Fruit fly (Drosophila melanogaster): Measurements from ENCODE around the gene Tbh.

Gene Tbh

DNA sequence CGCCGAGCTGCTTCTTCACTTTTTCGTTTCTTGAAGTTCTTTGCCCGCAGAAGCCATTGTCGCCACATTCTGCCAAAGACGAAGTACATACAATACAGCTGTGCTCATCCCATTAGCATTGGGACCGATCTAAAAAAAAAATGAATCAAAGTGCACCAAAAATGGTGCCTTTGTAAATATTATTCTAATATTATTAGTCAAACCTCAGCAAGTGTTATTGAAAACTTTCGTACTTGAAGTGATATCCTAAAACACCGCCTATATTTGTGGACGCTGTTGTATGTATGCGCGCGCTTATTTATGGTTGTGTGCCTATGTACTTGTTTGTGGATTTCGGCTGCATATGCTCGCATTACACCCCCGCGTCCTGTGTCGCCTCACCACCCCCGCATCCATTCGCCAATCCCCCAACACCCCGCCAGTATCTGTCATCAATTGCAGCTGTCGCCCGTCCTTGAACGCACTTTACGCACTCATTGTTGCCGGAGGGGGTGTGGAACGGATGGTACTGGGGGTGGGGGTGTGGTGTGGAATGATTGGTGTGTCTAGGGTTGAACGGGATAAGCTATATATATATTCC lies 23.0 kb upstream of the Tbh start (continued):
- no peak for TF ChIP-seq emc (GFP tag; optimal IDR thresholded peaks at IDR 0.05)
- TF ChIP-seq unc-4 (GFP tag; IDR thresholded peaks at IDR 0.05; ENCODE audit: partially characterized antibody), result no peak
- peak; percentile 83 for TF ChIP-seq nerfin-1 (tag; optimal IDR thresholded peaks at IDR 0.05)
- no peak for TF ChIP-seq pita (GFP tag; optimal IDR thresholded peaks at IDR 0.05)
- peak; percentile 49 for TF ChIP-seq Fer2 (tag; optimal IDR thresholded peaks at IDR 0.05)
- TF ChIP-seq CG7357 (GFP tag; IDR thresholded peaks at IDR 0.05), result peak; percentile 81
- peak; percentile 78 for TF ChIP-seq CG13296 (GFP tag; optimal IDR thresholded peaks at IDR 0.05)
- TF ChIP-seq CG11696 (GFP tag; IDR thresholded peaks at IDR 0.05), result peak; percentile 98
- no peak for TF ChIP-seq da (GFP tag; optimal IDR thresholded peaks at IDR 0.05)
- peak; percentile 69; the same call in 2 of the 3 replicates for TF ChIP-seq C15 (GFP tag; IDR thresholded peaks at IDR 0.05)
- peak; percentile 85 for TF ChIP-seq Chrac-16 (GFP tag; optimal IDR thresholded peaks at IDR 0.05)
- TF ChIP-seq ttk (GFP tag; IDR thresholded peaks at IDR 0.05), result peak; percentile 85
- no peak for TF ChIP-seq Dip2 (GFP tag; IDR thresholded peaks at IDR 0.05)
- 0 out of 2 replicates have a peak, but pooled peaks have one; percentile 43 for TF ChIP-seq Doc2 (GFP tag; IDR thresholded peaks at IDR 0.05)
- TF ChIP-seq CG10147 (GFP tag; optimal IDR thresholded peaks at IDR 0.05), result peak; percentile 81

- TF ChIP-seq tna (GFP tag; IDR thresholded peaks at IDR 0.05; ENCODE audit: partially characterized antibody), result no peak
- no peak for TF ChIP-seq CG30431 (GFP tag; optimal IDR thresholded peaks at IDR 0.05)
- TF ChIP-seq Blimp-1 (GFP tag; optimal IDR thresholded peaks at IDR 0.05), result peak; percentile 69
- TF ChIP-seq kni (GFP tag; optimal IDR thresholded peaks at IDR 0.05), result peak; percentile 53
- peak; percentile 79 for TF ChIP-seq crol (GFP tag; IDR thresholded peaks at IDR 0.05)
- TF ChIP-seq nom (GFP tag; optimal IDR thresholded peaks at IDR 0.05), result peak; percentile 86
- TF ChIP-seq vvl (GFP tag; IDR thresholded peaks at IDR 0.05), result peak; percentile 16; the same call in 1 of the 2 replicates
Measured at dm6 chrX:7973325-7973954, 22.1 kb upstream of the Tbh start.

DNA sequence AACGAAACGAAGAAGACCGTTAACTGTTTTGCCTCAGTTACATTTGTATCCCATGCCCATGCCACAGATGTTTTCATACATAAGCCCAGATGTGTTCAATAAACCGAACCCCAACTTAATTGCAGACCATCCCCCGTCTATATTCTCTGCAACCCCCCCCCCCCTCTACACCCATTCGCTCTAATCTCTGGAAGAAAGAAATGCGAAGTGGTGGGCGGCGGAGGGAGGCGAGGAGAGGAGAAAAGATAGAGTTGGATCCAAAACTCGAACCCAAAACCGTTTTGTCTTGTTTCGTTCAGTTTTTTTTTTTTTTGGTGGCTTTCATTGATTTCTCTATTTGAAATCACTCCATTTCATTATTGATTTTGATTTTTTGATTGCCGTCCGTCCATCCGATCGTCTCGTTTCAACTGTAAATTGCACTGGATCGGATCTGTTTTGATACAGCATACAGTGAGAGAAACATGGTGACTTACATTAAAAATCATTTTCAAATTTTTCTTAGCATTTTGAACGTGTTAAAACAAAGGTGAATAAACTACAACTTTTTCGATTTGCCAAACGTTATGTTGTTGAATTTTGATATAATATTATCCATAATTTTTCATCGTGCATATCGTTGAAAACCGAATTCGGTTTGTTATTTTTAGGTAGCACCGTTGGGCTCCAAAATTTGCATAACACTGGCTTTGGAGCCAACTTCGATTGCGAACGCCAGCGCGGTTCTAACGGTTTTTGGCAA lies 19.8 kb upstream of the Tbh start:
- TF ChIP-seq CG17829 (tag; optimal IDR thresholded peaks at IDR 0.05) (peak; percentile 23), CG4820 (GFP tag; optimal IDR thresholded peaks at IDR 0.05) (peak; percentile 10), CG31224 (GFP tag; IDR thresholded peaks at IDR 0.05) (no peak), cato (GFP tag; optimal IDR thresholded peaks at IDR 0.05; ENCODE audit: borderline replicate concordance) (no peak), CG2712 (tag; optimal IDR thresholded peaks at IDR 0.05) (peak; percentile 47), CG2678 (tag; optimal IDR thresholded peaks at IDR 0.05) (peak; percentile 33), CG7839 (tag; optimal IDR thresholded peaks at IDR 0.05) (peak; percentile 38), sens-2 (GFP tag; IDR thresholded peaks at IDR 0.05) (no peak), crol (GFP tag; IDR thresholded peaks at IDR 0.05) (peak; percentile 95), sens (GFP tag) (peak; percentile 91), Hr51 (GFP tag; optimal IDR thresholded peaks at IDR 0.05) (peak in 1 of 2 experiments; percentile 43), CG18262 (tag; optimal IDR thresholded peaks at IDR 0.05) (peak; percentile 49), Oli (tag; optimal IDR thresholded peaks at IDR 0.05) (peak; percentile 42), CG33213 (GFP tag; optimal IDR thresholded peaks at IDR 0.05) (peak; percentile 1), prd (optimal IDR thresholded peaks at IDR 0.05) (no peak), prd (GFP tag; IDR thresholded peaks at IDR 0.05) (peak; percentile 66; the same call in 2 of the 3 replicates), CG10267 (tag; optimal IDR thresholded peaks at IDR 0.05) (peak; percentile 20), phol (tag; optimal IDR thresholded peaks at IDR 0.05) (peak; percentile 47), croc (GFP tag; conservative IDR thresholded peaks at IDR 0.05) (no peak), lola (GFP tag; optimal IDR thresholded peaks at IDR 0.05) (peak in 1 of 3 experiments; percentile 14), ind (GFP tag; optimal IDR thresholded peaks at IDR 0.05) (peak; percentile 36), eve (GFP tag; optimal IDR thresholded peaks at IDR 0.05) (peak in 1 of 2 experiments; percentile 48), oc (tag; optimal IDR thresholded peaks at IDR 0.05) (peak; percentile 63), Ets65A (GFP tag) (peak; percentile 92)

Data from whole organism, embryonic.